Fruit fly (Drosophila melanogaster) S2 (cell line): ENCODE data around the gene CG15406.

Experiments
- CG8478 ChIP-seq: fragments of >200 bp; optimal IDR thresholded peaks from 2 replicates; lab custom pipeline; 2018
- CTCF ChIP-seq, 2 experiments: fragments of >200 bp; optimal IDR thresholded peaks; 2 replicates each; lab custom pipeline; 2018

DNA sequence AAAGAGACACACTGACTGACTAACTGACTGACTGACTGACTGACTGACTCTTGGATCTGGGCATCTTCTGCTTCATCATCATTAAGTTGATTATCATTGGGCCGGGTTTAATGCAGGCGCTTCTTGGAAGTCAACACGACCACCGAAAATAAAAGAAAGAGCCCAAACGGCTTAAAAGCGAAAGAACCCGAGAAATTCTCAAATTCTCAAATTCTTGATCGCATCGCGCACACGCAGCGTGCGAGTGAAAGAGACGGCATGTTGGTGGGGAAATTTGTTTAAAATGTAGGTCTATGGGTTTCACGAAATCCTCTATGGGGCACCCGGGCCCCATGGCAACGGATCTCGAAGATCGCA is 37.4 kb downstream of the CG15406 start:
- TF ChIP-seq CTCF (optimal IDR thresholded peaks at IDR 0.05; lab: Kevin White, UChicago) = no peak
- no peak for TF ChIP-seq CG8478 (lab: Kevin White, UChicago)
